Worm (Caenorhabditis elegans) whole organism, midembryonic: ENCODE measurements around the gene cnnm-1.

ENCODE experiments used
- flt-1 ChIP-seq: fragments of 200-800 bp; sonication (Bioruptor generic); IDR thresholded peaks from 2 replicates; pipeline ENCODE4 v1.3.6; 2022; ENCODE audit warnings: missing genetic modification characterization, missing compliant biosample characterization
- ref-1 ChIP-seq: fragments of 200-800 bp; sonication (Bioruptor generic); conservative IDR thresholded peaks from 2 replicates; pipeline ENCODE4 v1.3.6; 2022; ENCODE audit warnings: missing genetic modification reagents, missing genetic modification characterization, missing compliant biosample characterization

ce11 chrIV:17253435-17253834 is 46.8 kb upstream of the cnnm-1 start:
- TF ChIP-seq ref-1 (GFP tag; lab: Robert Waterston, UW), result no peak
- TF ChIP-seq flt-1 (GFP tag; lab: Robert Waterston, UW), result no peak
